Fruit fly (Drosophila melanogaster) whole organism, embryonic: ENCODE measurements around the gene Syt1.
A peak's percentile ranks its signal among the peaks of the same experiment; 100 is the strongest.

Source experiments
- Bgb ChIP-seq: fragments of 200-800 bp; sonication (Bioruptor generic); IDR thresholded peaks from 2 replicates; pipeline ENCODE4 v1.3.6; 2022; ENCODE audit warnings: missing biosample characterization, missing genetic modification characterization; ENCODE audit not compliant: partially characterized antibody
- CG10543 ChIP-seq: fragments of 200-800 bp; sonication (Bioruptor generic); optimal IDR thresholded peaks from 3 replicates; lab custom pipeline; 2017; ENCODE audit warnings: missing biosample characterization, mild to moderate bottlenecking, missing genetic modification characterization, moderate library complexity
- CG12769 ChIP-seq: fragments of 200-800 bp; sonication (Bioruptor generic); optimal IDR thresholded peaks from 2 replicates; lab custom pipeline; 2019; ENCODE audit warnings: missing biosample characterization, mild to moderate bottlenecking, missing genetic modification characterization, moderate library complexity
- CG18599 ChIP-seq: fragments of 200-800 bp; sonication (Bioruptor generic); optimal IDR thresholded peaks from 3 replicates; lab custom pipeline; 2017; ENCODE audit warnings: missing biosample characterization, missing genetic modification characterization, mild to moderate bottlenecking, moderate library complexity, missing genetic modification reagents
- CG2712 ChIP-seq: fragments of 200-800 bp; optimal IDR thresholded peaks from 3 replicates; lab custom pipeline; 2019; ENCODE audit warnings: missing biosample characterization, mild to moderate bottlenecking, missing genetic modification characterization, moderate library complexity
- CG32532 ChIP-seq: fragments of 200-800 bp; sonication (Bioruptor generic); IDR thresholded peaks from 2 replicates; pipeline ENCODE4 v1.3.6; 2022; ENCODE audit warnings: missing biosample characterization, missing genetic modification characterization
- CG34376 ChIP-seq: fragments of 200-800 bp; sonication (Bioruptor generic); optimal IDR thresholded peaks from 2 replicates; lab custom pipeline; 2018; ENCODE audit warnings: missing biosample characterization, mild to moderate bottlenecking, missing genetic modification characterization
- CG3995 ChIP-seq: fragments of 200-800 bp; sonication (Bioruptor generic); optimal IDR thresholded peaks from 3 replicates; lab custom pipeline; 2016; ENCODE audit warnings: missing biosample characterization, missing genetic modification characterization
- CG4730 ChIP-seq: fragments of 200-800 bp; sonication (Bioruptor generic); IDR thresholded peaks from 2 replicates; pipeline ENCODE4 v1.3.6; 2022; ENCODE audit warnings: missing biosample characterization, missing genetic modification characterization
- CG5180 ChIP-seq: fragments of 200-800 bp; sonication (Bioruptor generic); optimal IDR thresholded peaks from 3 replicates; lab custom pipeline; 2017; ENCODE audit warnings: missing biosample characterization, missing genetic modification characterization, mild to moderate bottlenecking, moderate library complexity, missing genetic modification reagents
- CG7786 ChIP-seq: fragments of 200-800 bp; sonication (Bioruptor generic); optimal IDR thresholded peaks from 2 replicates; lab custom pipeline; 2016; ENCODE audit warnings: missing biosample characterization, missing genetic modification characterization
- CG8089 ChIP-seq: fragments of 200-800 bp; sonication (Bioruptor generic); optimal IDR thresholded peaks from 3 replicates; lab custom pipeline; 2016; ENCODE audit warnings: missing biosample characterization, missing genetic modification characterization
- CG8281 ChIP-seq: fragments of 200-800 bp; sonication (Bioruptor generic); optimal IDR thresholded peaks from 2 replicates; lab custom pipeline; 2018; ENCODE audit warnings: missing biosample characterization, mild to moderate bottlenecking, missing genetic modification characterization, moderate library complexity
- CHES-1-like ChIP-seq: fragments of 200-800 bp; sonication (Bioruptor generic); optimal IDR thresholded peaks from 2 replicates; lab custom pipeline; 2016; ENCODE audit warnings: missing biosample characterization, missing genetic modification characterization
- Deaf1 ChIP-seq: fragments of 200-800 bp; optimal IDR thresholded peaks from 3 replicates; lab custom pipeline; 2019; ENCODE audit warnings: missing biosample characterization, mild to moderate bottlenecking, missing genetic modification characterization, moderate library complexity
- GATAe ChIP-seq: fragments of 200-800 bp; sonication (Bioruptor generic); conservative IDR thresholded peaks from 2 replicates; pipeline ENCODE4 v1.3.6; 2022; ENCODE audit warnings: missing biosample characterization, missing genetic modification characterization
- HHEX ChIP-seq: fragments of 200-800 bp; sonication (Bioruptor generic); optimal IDR thresholded peaks from 3 replicates; lab custom pipeline; 2017; ENCODE audit warnings: missing biosample characterization, mild to moderate bottlenecking, missing genetic modification characterization, missing genetic modification reagents
- Hey ChIP-seq: fragments of 200-800 bp; sonication (Bioruptor generic); optimal IDR thresholded peaks from 3 replicates; lab custom pipeline; 2018; ENCODE audit warnings: missing biosample characterization, mild to moderate bottlenecking, missing genetic modification characterization
- Med ChIP-seq: fragments of 200-800 bp; sonication (Bioruptor generic); peaks from one replicate; lab custom pipeline; 2016; ENCODE audit warnings: missing biosample characterization, missing genetic modification characterization, mild to moderate bottlenecking, inconsistent platforms, moderate library complexity
- Nf-YB ChIP-seq: fragments of 200-800 bp; sonication (Bioruptor generic); optimal IDR thresholded peaks from 3 replicates; lab custom pipeline; 2019; ENCODE audit warnings: missing biosample characterization, mild to moderate bottlenecking, missing genetic modification characterization, moderate library complexity
- Spps ChIP-seq: fragments of 200-800 bp; sonication (Bioruptor generic); optimal IDR thresholded peaks from 2 replicates; lab custom pipeline; 2018; ENCODE audit warnings: missing biosample characterization, mild to moderate bottlenecking, missing genetic modification characterization
- Sry-δ ChIP-seq: fragments of 200-800 bp; sonication (Bioruptor generic); optimal IDR thresholded peaks from 2 replicates; lab custom pipeline; 2016; ENCODE audit warnings: missing biosample characterization, missing genetic modification characterization
- Vsx1 ChIP-seq: fragments of 200-800 bp; sonication (Bioruptor generic); optimal IDR thresholded peaks from 2 replicates; lab custom pipeline; 2017; ENCODE audit warnings: missing biosample characterization, mild to moderate bottlenecking, missing genetic modification characterization, missing genetic modification reagents
- ac ChIP-seq: fragments of 200-800 bp; sonication (Bioruptor generic); optimal IDR thresholded peaks from 3 replicates; lab custom pipeline; 2017; ENCODE audit warnings: missing biosample characterization, mild to moderate bottlenecking, missing genetic modification characterization
- aop ChIP-seq: fragments of 200-800 bp; sonication (Bioruptor generic); IDR thresholded peaks from 2 replicates; pipeline ENCODE4 v1.3.6; 2022; ENCODE audit warnings: missing biosample characterization, missing genetic modification characterization
- bsh ChIP-seq, 2 experiments: fragments of 200-800 bp; sonication (Bioruptor generic); optimal IDR thresholded peaks; 2 replicates each; lab custom pipeline; 2017 to 2018; ENCODE audit warnings: mild to moderate bottlenecking in 2 of 2, missing biosample characterization in 2 of 2, missing genetic modification characterization in 2 of 2, moderate library complexity in 1 of 2
- chm ChIP-seq: fragments of 200-800 bp; sonication (Bioruptor generic); IDR thresholded peaks from 2 replicates; pipeline ENCODE4 v1.3.6; 2022; ENCODE audit warnings: missing biosample characterization, missing genetic modification characterization
- ci ChIP-seq: fragments of 200-800 bp; sonication (Bioruptor generic); IDR thresholded peaks from 3 replicates; pipeline ENCODE4 v1.3.6; 2022; ENCODE audit warnings: missing biosample characterization, missing genetic modification characterization
- exex ChIP-seq: fragments of 200-800 bp; sonication (Bioruptor generic); optimal IDR thresholded peaks from 4 replicates; lab custom pipeline; 2018; ENCODE audit warnings: missing biosample characterization, mild to moderate bottlenecking, missing genetic modification characterization, moderate library complexity
- ftz-f1 ChIP-seq: fragments of 200-800 bp; sonication (Bioruptor generic); optimal IDR thresholded peaks from 2 replicates; lab custom pipeline; 2016; ENCODE audit warnings: missing biosample characterization, missing genetic modification characterization
- grn ChIP-seq: fragments of 200-800 bp; sonication (Bioruptor generic); optimal IDR thresholded peaks from 3 replicates; lab custom pipeline; 2017; ENCODE audit warnings: missing biosample characterization, missing genetic modification characterization
- gro ChIP-seq: fragments of 200-800 bp; sonication (Bioruptor generic); optimal IDR thresholded peaks from 2 replicates; lab custom pipeline; 2016; ENCODE audit warnings: missing biosample characterization, missing genetic modification characterization
- ham ChIP-seq: fragments of 200-800 bp; sonication (Bioruptor generic); IDR thresholded peaks from 2 replicates; pipeline ENCODE4 v1.3.6; 2022; ENCODE audit warnings: missing biosample characterization, missing genetic modification characterization
- lab ChIP-seq: fragments of 200-800 bp; sonication (Bioruptor generic); optimal IDR thresholded peaks from 3 replicates; lab custom pipeline; 2017; ENCODE audit warnings: missing biosample characterization, missing genetic modification characterization, mild to moderate bottlenecking, moderate library complexity, missing genetic modification reagents
- lola ChIP-seq, 3 experiments: fragments of >200 bp in 2 of 3; fragments of 200-800 bp in 1 of 3; sonication (Bioruptor generic) in 1 of 3; optimal IDR thresholded peaks; 2 replicates each; lab custom pipeline; 2017 to 2019; ENCODE audit warnings: missing biosample characterization in 3 of 3, missing genetic modification characterization in 3 of 3, mild to moderate bottlenecking in 1 of 3, moderate library complexity in 1 of 3
- mirr ChIP-seq: fragments of 200-800 bp; sonication (Bioruptor generic); optimal IDR thresholded peaks from 3 replicates; lab custom pipeline; 2018; ENCODE audit warnings: missing biosample characterization, mild to moderate bottlenecking, missing genetic modification characterization
- nom ChIP-seq: fragments of 200-800 bp; sonication (Bioruptor generic); optimal IDR thresholded peaks from 2 replicates; lab custom pipeline; 2017; ENCODE audit warnings: missing biosample characterization, missing genetic modification characterization, mild to moderate bottlenecking, moderate library complexity, missing genetic modification reagents
- p53 ChIP-seq: fragments of 200-800 bp; sonication (Bioruptor generic); optimal IDR thresholded peaks from 2 replicates; lab custom pipeline; 2016; ENCODE audit warnings: missing biosample characterization, missing genetic modification characterization
- ranshi ChIP-seq: fragments of 200-800 bp; sonication (Bioruptor generic); IDR thresholded peaks from 2 replicates; pipeline ENCODE4 v1.3.6; 2022; ENCODE audit warnings: missing biosample characterization, missing genetic modification characterization
- sna ChIP-seq: fragments of 200-800 bp; sonication (Bioruptor generic); IDR thresholded peaks from 2 replicates; pipeline ENCODE4 v1.3.6; 2022; ENCODE audit warnings: missing biosample characterization, missing genetic modification characterization; ENCODE audit not compliant: partially characterized antibody
- sug ChIP-seq: fragments of 200-800 bp; optimal IDR thresholded peaks from 2 replicates; lab custom pipeline; 2019; ENCODE audit warnings: missing biosample characterization, mild to moderate bottlenecking, missing genetic modification characterization, moderate library complexity
- trem ChIP-seq: fragments of 200-800 bp; optimal IDR thresholded peaks from 3 replicates; lab custom pipeline; 2019; ENCODE audit warnings: missing biosample characterization, mild to moderate bottlenecking, missing genetic modification characterization, moderate library complexity
- ttk ChIP-seq: fragments of 200-800 bp; sonication (Bioruptor generic); IDR thresholded peaks from 2 replicates; pipeline ENCODE4 v2.1.2; 2022; ENCODE audit warnings: missing biosample characterization, missing genetic modification characterization
- vfl ChIP-seq: fragments of 200-800 bp; sonication (Bioruptor generic); optimal IDR thresholded peaks from 2 replicates; lab custom pipeline; 2016; ENCODE audit warnings: missing biosample characterization, missing genetic modification characterization

The Syt1 gene

dm6 chr2L:2804634-2805311 lies 5.0 kb upstream of the Syt1 start, which contains the start of gene daw (continued):
- TF ChIP-seq lab (GFP tag; lab: Kevin White, UChicago), result peak; percentile 60
- no peak for TF ChIP-seq CG2712
- TF ChIP-seq trem (tag; lab: Kevin White, UChicago), result no peak
- 0 out of 3 replicates have a peak, but pooled peaks have one; percentile 42 for TF ChIP-seq ci (GFP tag; lab: Robert Waterston, UW)
- TF ChIP-seq sna (GFP tag; lab: Robert Waterston, UW), result peak; percentile 56; the same call in 1 of the 2 replicates
- no peak for TF ChIP-seq CHES-1-like
- peak; percentile 68 for TF ChIP-seq CG12769 (tag; lab: Kevin White, UChicago)
- TF ChIP-seq gro (GFP tag; lab: Kevin White, UChicago), result peak; percentile 21
- TF ChIP-seq Nf-YB (GFP tag; lab: Kevin White, UChicago), result peak; percentile 74
- no peak for TF ChIP-seq lola (GFP tag; optimal IDR thresholded peaks at IDR 0.05; lab: Kevin White, UChicago)
- TF ChIP-seq ranshi (GFP tag; lab: Robert Waterston, UW), result no peak
- TF ChIP-seq CG32532 (GFP tag; lab: Robert Waterston, UW), result peak; percentile 9; the same call in 1 of the 2 replicates
- no peak for TF ChIP-seq Spps (tag; lab: Kevin White, UChicago)
- TF ChIP-seq CG8089, result no peak
- TF ChIP-seq sug, result peak; percentile 93
- TF ChIP-seq ham (GFP tag; lab: Robert Waterston, UW), result 0 out of 2 replicates have a peak, but pooled peaks have one; percentile 20
- TF ChIP-seq HHEX, result no peak
- TF ChIP-seq aop, result peak; percentile 39; the same call in 1 of the 2 replicates
- TF ChIP-seq, all 482 proteins: peak for 36

dm6 chr2L:2802527-2802926 lies 2.7 kb upstream of the Syt1 start:
- no peak for TF ChIP-seq chm (GFP tag; lab: Robert Waterston, UW)
- TF ChIP-seq ttk (GFP tag; lab: Robert Waterston, UW), result no peak
- peak; percentile 50 for TF ChIP-seq Med (GFP tag; lab: Kevin White, UChicago)
- peak; percentile 96 for TF ChIP-seq nom (GFP tag; lab: Kevin White, UChicago)
- TF ChIP-seq CG8281, result peak; percentile 96
- no peak for TF ChIP-seq ac (GFP tag; lab: Kevin White, UChicago)
- TF ChIP-seq CG7786 (GFP tag; lab: Kevin White, UChicago), result no peak
- TF ChIP-seq bsh (GFP tag; optimal IDR thresholded peaks at IDR 0.05; lab: Kevin White, UChicago), result peak in 1 of 2 experiments; percentile 69
- peak; percentile 24 for TF ChIP-seq CG5180 (GFP tag; lab: Kevin White, UChicago)
- TF ChIP-seq, all 482 proteins: peak for 5

- TF ChIP-seq gro (GFP tag; lab: Kevin White, UChicago) (peak; percentile 36), p53 (no peak), mirr (peak; percentile 86), CG34376 (GFP tag; lab: Kevin White, UChicago) (peak; percentile 77), exex (tag; lab: Kevin White, UChicago) (peak; percentile 93), CG10543 (GFP tag; lab: Kevin White, UChicago) (peak; percentile 29), vfl (GFP tag; lab: Kevin White, UChicago) (no peak), Bgb (GFP tag; lab: Robert Waterston, UW) (0 out of 2 replicates have a peak, but pooled peaks have one; percentile 18), GATAe (GFP tag; lab: Robert Waterston, UW) (peak; percentile 26; the same call in 1 of the 2 replicates), CG3995 (GFP tag; lab: Kevin White, UChicago) (peak; percentile 66), lab (GFP tag; lab: Kevin White, UChicago) (peak; percentile 90), ftz-f1 (GFP tag; lab: Kevin White, UChicago) (peak; percentile 41), Deaf1 (tag; lab: Kevin White, UChicago) (peak; percentile 15), CG18599 (GFP tag; lab: Kevin White, UChicago) (peak; percentile 44), Vsx1 (GFP tag; lab: Kevin White, UChicago) (peak; percentile 34), CG12769 (tag; lab: Kevin White, UChicago) (peak; percentile 47), Hey (tag; lab: Kevin White, UChicago) (peak; percentile 83), grn (peak; percentile 98), CG4730 (GFP tag; lab: Robert Waterston, UW) (no peak), Sry-δ (no peak)
These were observed 1.4 kb upstream of the Syt1 start for dm6 chr2L:2800956-2801776.
